Fruit fly (Drosophila melanogaster): ENCODE measurements around the gene CG12091.

CG12091 gene

DNA sequence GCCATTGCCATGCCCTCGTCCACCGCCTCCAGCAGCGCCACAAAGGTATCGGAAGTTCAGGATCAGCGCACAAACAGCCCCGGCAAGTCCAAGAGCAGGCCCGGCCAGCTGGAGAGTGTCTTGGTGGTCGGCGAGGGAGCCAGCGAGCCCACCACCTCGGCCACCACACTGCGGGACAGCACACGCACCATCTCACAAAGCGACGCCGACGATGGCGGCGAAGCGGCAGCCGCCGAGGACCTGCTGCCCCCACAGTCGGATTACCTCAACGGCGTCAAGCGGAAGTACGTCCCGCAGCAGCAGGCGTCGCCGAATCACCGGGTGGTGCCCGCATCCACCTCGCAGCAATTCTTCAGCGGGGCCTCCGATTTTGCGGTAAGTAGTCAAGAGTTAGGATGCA is 14.3 kb upstream of the CG12091 start:
- no peak for TF ChIP-seq bab1 (GFP tag; optimal IDR thresholded peaks at IDR 0.05)
- TF ChIP-seq CG7101 (tag; optimal IDR thresholded peaks at IDR 0.05) = no peak
- TF ChIP-seq Mnt (GFP tag; optimal IDR thresholded peaks at IDR 0.05) = no peak
- no peak for TF ChIP-seq toe (GFP tag; optimal IDR thresholded peaks at IDR 0.05)
- TF ChIP-seq cic (GFP tag; optimal IDR thresholded peaks at IDR 0.05) = no peak
- no peak for TF ChIP-seq CG33017 (tag; optimal IDR thresholded peaks at IDR 0.05)
- TF ChIP-seq Hr96 (GFP tag; optimal IDR thresholded peaks at IDR 0.05) = no peak
- TF ChIP-seq CG11617 (GFP tag; optimal IDR thresholded peaks at IDR 0.05) = no peak

dm6 chr3L:1549634-1550071 is 13.0 kb upstream of the CG12091 start:
- no peak for TF ChIP-seq tj (GFP tag; optimal IDR thresholded peaks at IDR 0.05)
- TF ChIP-seq CG12768 (GFP tag; optimal IDR thresholded peaks at IDR 0.05) = peak; percentile 19
- no peak for TF ChIP-seq CG1620 (GFP tag; optimal IDR thresholded peaks at IDR 0.05)
- TF ChIP-seq CG11617 (GFP tag; optimal IDR thresholded peaks at IDR 0.05) = peak; percentile 28
- no peak for TF ChIP-seq CG7101 (tag; optimal IDR thresholded peaks at IDR 0.05)
- TF ChIP-seq Mnt (GFP tag; optimal IDR thresholded peaks at IDR 0.05) = peak; percentile 91
- TF ChIP-seq cic (GFP tag; optimal IDR thresholded peaks at IDR 0.05) = peak; percentile 61
- no peak for TF ChIP-seq cnc (optimal IDR thresholded peaks at IDR 0.05)
- no peak for TF ChIP-seq kay (GFP tag; ENCODE audit: borderline replicate concordance)
- TF ChIP-seq Crg-1 (GFP tag; optimal IDR thresholded peaks at IDR 0.05) = no peak
- TF ChIP-seq toe (GFP tag; optimal IDR thresholded peaks at IDR 0.05) = no peak
- TF ChIP-seq CG5204 (GFP tag; optimal IDR thresholded peaks at IDR 0.05) = no peak
- no peak for TF ChIP-seq CG33017 (tag; optimal IDR thresholded peaks at IDR 0.05)

dm6 chr3L:1549148-1549547 is 12.5 kb upstream of the CG12091 start:
- TF ChIP-seq cnc (optimal IDR thresholded peaks at IDR 0.05) = no peak
- TF ChIP-seq Clk (GFP tag; optimal IDR thresholded peaks at IDR 0.05) = no peak
- no peak for TF ChIP-seq ovo (GFP tag; optimal IDR thresholded peaks at IDR 0.05)
- no peak for TF ChIP-seq CG7045 (GFP tag; optimal IDR thresholded peaks at IDR 0.05)
- no peak for TF ChIP-seq cic (GFP tag; optimal IDR thresholded peaks at IDR 0.05)

- TF ChIP-seq CG7045 (GFP tag; optimal IDR thresholded peaks at IDR 0.05) (peak; percentile 76), cnc (optimal IDR thresholded peaks at IDR 0.05) (no peak), tj (GFP tag; optimal IDR thresholded peaks at IDR 0.05) (peak; percentile 47), Hr96 (GFP tag; optimal IDR thresholded peaks at IDR 0.05) (peak; percentile 63), CG7101 (tag; optimal IDR thresholded peaks at IDR 0.05) (peak; percentile 75), pad (GFP tag; optimal IDR thresholded peaks at IDR 0.05) (peak; percentile 55), bab1 (GFP tag; optimal IDR thresholded peaks at IDR 0.05) (peak; percentile 70), CG33017 (tag; optimal IDR thresholded peaks at IDR 0.05) (peak; percentile 82), CG14711 (tag; optimal IDR thresholded peaks at IDR 0.05) (peak; percentile 50), CG5204 (GFP tag; optimal IDR thresholded peaks at IDR 0.05) (peak; percentile 82), ovo (GFP tag; optimal IDR thresholded peaks at IDR 0.05) (peak; percentile 6), CG11617 (GFP tag; optimal IDR thresholded peaks at IDR 0.05) (peak; percentile 80), Clk (GFP tag; optimal IDR thresholded peaks at IDR 0.05) (no peak), CG12768 (GFP tag; optimal IDR thresholded peaks at IDR 0.05) (peak; percentile 92), Mnt (GFP tag; optimal IDR thresholded peaks at IDR 0.05) (peak; percentile 31), kay (GFP tag; ENCODE audit: borderline replicate concordance) (peak; percentile 97), toe (GFP tag; optimal IDR thresholded peaks at IDR 0.05) (peak; percentile 78), CG1620 (GFP tag; optimal IDR thresholded peaks at IDR 0.05) (no peak), Crg-1 (GFP tag; optimal IDR thresholded peaks at IDR 0.05) (peak; percentile 17), cic (GFP tag; optimal IDR thresholded peaks at IDR 0.05) (peak; percentile 94)
These were observed 11.8 kb upstream of the CG12091 start for dm6 chr3L:1548345-1548970.

- no peak for TF ChIP-seq CG12768 (GFP tag; optimal IDR thresholded peaks at IDR 0.05)
- TF ChIP-seq CG33017 (tag; optimal IDR thresholded peaks at IDR 0.05) = no peak
- no peak for TF ChIP-seq ovo (GFP tag; optimal IDR thresholded peaks at IDR 0.05)
- TF ChIP-seq cic (GFP tag; optimal IDR thresholded peaks at IDR 0.05) = no peak
- TF ChIP-seq kay (GFP tag; ENCODE audit: borderline replicate concordance) = no peak
- no peak for TF ChIP-seq CG14711 (tag; optimal IDR thresholded peaks at IDR 0.05)
- no peak for TF ChIP-seq bab1 (GFP tag; optimal IDR thresholded peaks at IDR 0.05)
- TF ChIP-seq Mnt (GFP tag; optimal IDR thresholded peaks at IDR 0.05) = no peak
- no peak for TF ChIP-seq cnc (optimal IDR thresholded peaks at IDR 0.05)
- no peak for TF ChIP-seq CG11617 (GFP tag; optimal IDR thresholded peaks at IDR 0.05)
- no peak for TF ChIP-seq tj (GFP tag; optimal IDR thresholded peaks at IDR 0.05)
- TF ChIP-seq Clk (GFP tag; optimal IDR thresholded peaks at IDR 0.05) = no peak
These were observed 10.5 kb upstream of the CG12091 start for dm6 chr3L:1547117-1547507.

dm6 chr3L:1546349-1547116 is 9.9 kb upstream of the CG12091 start:
- TF ChIP-seq pad (GFP tag; optimal IDR thresholded peaks at IDR 0.05) (peak; percentile 92), bab1 (GFP tag; optimal IDR thresholded peaks at IDR 0.05) (peak; percentile 91), toe (GFP tag; optimal IDR thresholded peaks at IDR 0.05) (no peak), cnc (optimal IDR thresholded peaks at IDR 0.05) (peak in 1 of 2 experiments; percentile 6), CG1620 (GFP tag; optimal IDR thresholded peaks at IDR 0.05) (peak; percentile 56), Mnt (GFP tag; optimal IDR thresholded peaks at IDR 0.05) (peak; percentile 32), Hr96 (GFP tag; optimal IDR thresholded peaks at IDR 0.05) (peak; percentile 40), CG7101 (tag; optimal IDR thresholded peaks at IDR 0.05) (peak; percentile 48), CG33017 (tag; optimal IDR thresholded peaks at IDR 0.05) (peak; percentile 45), tj (GFP tag; optimal IDR thresholded peaks at IDR 0.05) (peak; percentile 49), Crg-1 (GFP tag; optimal IDR thresholded peaks at IDR 0.05) (peak; percentile 19), CG7045 (GFP tag; optimal IDR thresholded peaks at IDR 0.05) (peak; percentile 88), cic (GFP tag; optimal IDR thresholded peaks at IDR 0.05) (peak; percentile 47), CG12768 (GFP tag; optimal IDR thresholded peaks at IDR 0.05) (peak; percentile 92), CG11617 (GFP tag; optimal IDR thresholded peaks at IDR 0.05) (peak; percentile 42), CG14711 (tag; optimal IDR thresholded peaks at IDR 0.05) (peak; percentile 66), Clk (GFP tag; optimal IDR thresholded peaks at IDR 0.05) (no peak), kay (GFP tag; ENCODE audit: borderline replicate concordance) (no peak), ovo (GFP tag; optimal IDR thresholded peaks at IDR 0.05) (peak; percentile 70), CG5204 (GFP tag; optimal IDR thresholded peaks at IDR 0.05) (no peak)

Measured in whole organism, adult.